Worm (Caenorhabditis elegans): ENCODE results near the gene K02E11.7.

DNA sequence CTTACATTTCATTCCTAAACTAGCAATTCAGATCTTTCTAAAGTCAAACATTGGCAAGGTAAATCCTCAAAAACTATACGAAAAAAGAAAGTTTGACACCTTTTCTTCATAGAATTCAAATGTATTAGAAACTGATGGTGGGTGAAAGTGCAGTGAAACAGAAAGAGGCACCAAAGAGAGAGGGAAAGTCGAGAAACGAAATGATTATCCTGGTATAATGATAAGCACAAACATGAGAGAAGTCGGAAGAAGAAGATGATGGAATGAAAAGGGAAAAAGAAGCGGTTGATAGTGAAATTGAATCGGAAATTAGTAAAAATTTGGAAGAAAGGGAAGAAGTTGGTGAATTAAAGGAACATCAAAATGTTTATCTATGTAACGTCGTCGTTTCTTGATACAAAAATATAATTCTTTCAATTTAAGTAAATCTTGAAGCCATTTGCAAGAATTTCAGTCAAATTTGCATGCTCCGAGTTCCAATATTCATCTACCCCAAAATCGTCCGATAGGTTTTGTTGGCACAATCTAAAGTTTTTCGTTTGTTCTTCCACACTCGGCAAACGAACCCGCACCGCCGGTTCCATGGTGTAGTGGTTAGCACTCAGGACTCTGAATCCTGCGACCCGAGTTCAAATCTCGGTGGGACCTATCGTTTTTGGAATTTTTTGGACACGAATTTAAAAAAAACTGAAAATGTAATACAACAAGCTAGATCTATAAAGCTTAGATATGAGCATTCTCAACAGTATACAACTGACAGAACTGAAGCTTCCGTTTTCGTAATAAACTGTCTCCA is 23.1 kb downstream of the K02E11.7 start:
- no peak for TF ChIP-seq nhr-11 (tag; optimal IDR thresholded peaks at IDR 0.05)
- no peak for TF ChIP-seq lin-13 (GFP tag; optimal IDR thresholded peaks at IDR 0.05)

Measured in whole organism, L2 larva.